Worm (Caenorhabditis elegans): Measurements from ENCODE around the gene K04D7.6.

The K04D7.6 gene

DNA sequence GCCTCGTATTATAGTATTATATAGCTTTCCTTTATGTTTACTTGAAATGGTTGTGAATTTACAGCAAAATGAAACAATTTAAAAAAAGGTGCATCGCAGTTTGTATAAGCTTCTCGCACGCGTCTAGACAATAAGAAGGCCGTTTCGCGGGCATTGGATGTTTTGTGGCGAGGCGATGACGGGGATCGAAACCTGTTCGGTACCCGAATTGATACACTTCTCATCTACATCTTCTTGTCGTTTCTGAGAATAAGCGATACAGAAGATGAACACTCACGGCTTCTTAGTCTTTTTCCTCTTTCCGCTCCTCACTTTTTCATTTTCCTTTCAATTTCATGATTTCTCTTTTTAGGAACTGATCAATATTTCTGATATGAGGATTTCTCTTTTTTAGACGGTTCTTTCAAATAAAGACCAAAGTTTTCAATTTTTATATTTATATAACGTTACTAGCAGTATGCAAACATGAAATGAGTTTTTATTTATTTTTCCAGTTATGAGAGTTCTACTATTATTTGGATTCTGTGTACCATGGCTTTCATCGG, 39.7 kb upstream of the K04D7.6 start, which contains the start of gene F01G10.10 (continued):
- TF ChIP-seq snpc-4 (GFP tag; optimal IDR thresholded peaks at IDR 0.05) (no peak), snpc-4 (tag; optimal IDR thresholded peaks at IDR 0.05) (peak in 2 of 4 experiments; percentile 19 to 39), athp-1 (tag; optimal IDR thresholded peaks at IDR 0.05) (no peak), hrde-1 (tag; optimal IDR thresholded peaks at IDR 0.05; ENCODE audit: borderline replicate concordance) (peak; percentile 72), Y95B8A.8 (GFP tag; IDR thresholded peaks at IDR 0.05) (no peak), nfyb-1 (GFP tag; IDR thresholded peaks at IDR 0.05) (peak; percentile 10; the same call in 1 of the 2 replicates), hlh-12 (tag; optimal IDR thresholded peaks at IDR 0.05) (no peak), nhr-80 (tag; optimal IDR thresholded peaks at IDR 0.05) (no peak), B0261.1 (tag; optimal IDR thresholded peaks at IDR 0.05) (no peak), bed-1 (GFP tag; IDR thresholded peaks at IDR 0.05) (no peak), nhr-179 (tag; optimal IDR thresholded peaks at IDR 0.05) (no peak), lin-26 (GFP tag; IDR thresholded peaks at IDR 0.05) (peak; percentile 56; the same call in 1 of the 2 replicates), tbp1 (GFP tag; optimal IDR thresholded peaks at IDR 0.05) (peak; percentile 1), Y56A3A.18 (GFP tag; IDR thresholded peaks at IDR 0.05) (no peak), hsf-1 (GFP tag; IDR thresholded peaks at IDR 0.05) (0 out of 2 replicates have a peak, but pooled peaks have one; percentile 63), Y67H2A.10 (GFP tag; conservative IDR thresholded peaks at IDR 0.05) (no peak), F22D6.2 (tag; optimal IDR thresholded peaks at IDR 0.05) (no peak), Y53F4B.3 (GFP tag; IDR thresholded peaks at IDR 0.05) (no peak), ztf-22 (GFP tag; optimal IDR thresholded peaks at IDR 0.05) (peak; percentile 17), mel-28 (tag; optimal IDR thresholded peaks at IDR 0.05; ENCODE audit: borderline replicate concordance) (no peak), F57A8.1 (GFP tag; optimal IDR thresholded peaks at IDR 0.05) (no peak), mcd-1 (GFP tag; IDR thresholded peaks at IDR 0.05) (no peak), fkh-3 (tag; optimal IDR thresholded peaks at IDR 0.05) (no peak), dox-1 (GFP tag; IDR thresholded peaks at IDR 0.05) (peak; percentile 60), F49E8.2 (tag; optimal IDR thresholded peaks at IDR 0.05; ENCODE audit: insufficient read depth) (peak; percentile 5), pha-4 (tag; optimal IDR thresholded peaks at IDR 0.05) (no peak), F37B4.10 (GFP tag; IDR thresholded peaks at IDR 0.05) (0 out of 2 replicates have a peak, but pooled peaks have one; percentile 43), attf-6 (GFP tag; IDR thresholded peaks at IDR 0.05) (peak; percentile 48; the same call in 1 of the 2 replicates), nhr-90 (tag; optimal IDR thresholded peaks at IDR 0.05) (peak; percentile 8), ztf-26 (tag; optimal IDR thresholded peaks at IDR 0.05) (peak; percentile 7), cebp-1 (GFP tag; IDR thresholded peaks at IDR 0.05) (no peak), cebp-1 (tag; optimal IDR thresholded peaks at IDR 0.05) (peak; percentile 8), T07F8.4 (tag; optimal IDR thresholded peaks at IDR 0.05) (no peak), somi-1 (GFP tag; optimal IDR thresholded peaks at IDR 0.05) (no peak), ztf-25 (GFP tag; IDR thresholded peaks at IDR 0.05) (0 out of 2 replicates have a peak, but pooled peaks have one; percentile 64), lin-54 (GFP tag; optimal IDR thresholded peaks at IDR 0.05) (peak; percentile 30), lsy-27 (tag; optimal IDR thresholded peaks at IDR 0.05; ENCODE audit: borderline replicate concordance, insufficient read depth) (no peak), snpc-1.1 (tag; optimal IDR thresholded peaks at IDR 0.05; ENCODE audit: insufficient read depth) (no peak), cebp-2 (GFP tag; IDR thresholded peaks at IDR 0.05) (no peak), rec-8 (tag; optimal IDR thresholded peaks at IDR 0.05) (peak in 1 of 2 experiments; percentile 31), F33H1.4 (GFP tag; IDR thresholded peaks at IDR 0.05) (peak; percentile 25; the same call in 1 of the 2 replicates), madf-3 (GFP tag; IDR thresholded peaks at IDR 0.05) (peak; percentile 82; the same call in 1 of the 2 replicates), gei-17 (GFP tag; optimal IDR thresholded peaks at IDR 0.05) (no peak), ZK185.1 (tag; optimal IDR thresholded peaks at IDR 0.05; ENCODE audit: poor library complexity, severe bottlenecking) (no peak), ceh-27 (GFP tag; optimal IDR thresholded peaks at IDR 0.05) (no peak), Y53G8AR.9 (GFP tag; conservative IDR thresholded peaks at IDR 0.05) (peak; percentile 54; the same call in 1 of the 2 replicates), tlf-1 (GFP tag; optimal IDR thresholded peaks at IDR 0.05) (peak; percentile 21)
